Worm (Caenorhabditis elegans) whole organism, L4 larva: ENCODE measurements around the gene lpr-4.

Experiments used
- D1046.2 ChIP-seq: fragments of 200-800 bp; sonication (Bioruptor generic); IDR thresholded peaks from 2 replicates; pipeline ENCODE4 v1.3.6; 2022; ENCODE audit warnings: missing genetic modification characterization, missing compliant biosample characterization
- F10B5.3 ChIP-seq: sonication (generic microtip); optimal IDR thresholded peaks from 2 replicates; lab custom pipeline; 2016; ENCODE audit warnings: mild to moderate bottlenecking, missing genetic modification characterization, missing compliant biosample characterization
- F26F4.8 ChIP-seq: fragments of 200-800 bp; sonication (Bioruptor generic); conservative IDR thresholded peaks from 2 replicates; pipeline ENCODE4 v1.3.6; 2022; ENCODE audit warnings: missing genetic modification characterization, missing compliant biosample characterization
- R02D3.7 ChIP-seq: fragments of 150-350 bp; sonication (generic microtip); optimal IDR thresholded peaks from 3 replicates; lab custom pipeline; 2014; ENCODE audit warnings: missing biosample characterization, missing genetic modification characterization
- T26A8.4 ChIP-seq: fragments of 200-800 bp; sonication (Bioruptor generic); IDR thresholded peaks from 2 replicates; pipeline ENCODE4 v1.3.6; 2022; ENCODE audit warnings: missing genetic modification characterization, missing compliant biosample characterization
- Y48G9A.11 ChIP-seq: fragments of 200-800 bp; sonication (Bioruptor generic); IDR thresholded peaks from 2 replicates; pipeline ENCODE4 v1.3.6; 2022; ENCODE audit warnings: missing genetic modification reagents, missing genetic modification characterization, missing compliant biosample characterization
- Y5F2A.4 ChIP-seq: fragments of 200-800 bp; sonication (Bioruptor generic); optimal IDR thresholded peaks from 2 replicates; lab custom pipeline; 2018; ENCODE audit warnings: mild to moderate bottlenecking, missing genetic modification characterization, missing compliant biosample characterization
- ZK546.5 ChIP-seq, 2 experiments: sonication (generic microtip); optimal IDR thresholded peaks; 2 replicates each; lab custom pipeline; 2017; ENCODE audit warnings: missing biosample characterization in 2 of 2, missing genetic modification characterization in 2 of 2
- aha-1 ChIP-seq: fragments of 150-350 bp; peaks from one replicate; lab custom pipeline; 2014; ENCODE audit warnings: missing biosample characterization, missing genetic modification characterization
- ama-1 ChIP-seq: fragments of 150-350 bp; optimal IDR thresholded peaks from 2 replicates; lab custom pipeline; 2014; ENCODE audit warnings: inconsistent platforms, mixed read lengths
- arid-1 ChIP-seq: fragments of 200-800 bp; sonication (Bioruptor generic); conservative IDR thresholded peaks from 2 replicates; pipeline ENCODE4 v1.3.6; 2022; ENCODE audit warnings: missing genetic modification reagents, missing genetic modification characterization, missing compliant biosample characterization
- ceh-44 ChIP-seq: fragments of 200-800 bp; sonication (Bioruptor generic); IDR thresholded peaks from 2 replicates; pipeline ENCODE4 v1.3.6; 2022; ENCODE audit warnings: missing genetic modification reagents, missing genetic modification characterization, missing compliant biosample characterization
- ceh-62 ChIP-seq: sonication (generic microtip); optimal IDR thresholded peaks from 2 replicates; lab custom pipeline; 2017; ENCODE audit warnings: missing biosample characterization, missing genetic modification characterization
- ces-1 ChIP-seq: fragments of 150-350 bp; sonication (generic microtip); optimal IDR thresholded peaks from 4 replicates; lab custom pipeline; 2014; ENCODE audit warnings: missing biosample characterization, missing genetic modification reagents, missing genetic modification characterization
- cey-2 ChIP-seq: sonication (generic microtip); optimal IDR thresholded peaks from 3 replicates; lab custom pipeline; 2017; ENCODE audit warnings: missing genetic modification characterization, mild to moderate bottlenecking, missing compliant biosample characterization, antibody characterized with exemption, borderline replicate concordance; ENCODE audit not compliant: insufficient read depth
- ctbp-1 ChIP-seq: fragments of 200-800 bp; sonication (Bioruptor generic); IDR thresholded peaks from 2 replicates; pipeline ENCODE4 v1.3.6; 2022; ENCODE audit warnings: missing genetic modification reagents, missing genetic modification characterization, missing compliant biosample characterization
- daf-12 ChIP-seq: fragments of 150-350 bp; optimal IDR thresholded peaks from 2 replicates; lab custom pipeline; 2014; ENCODE audit warnings: missing biosample characterization, missing genetic modification reagents, missing genetic modification characterization
- daf-16 ChIP-seq, 3 experiments: sonication (generic microtip); optimal IDR thresholded peaks; 2 replicates each; lab custom pipeline; 2016 to 2017; ENCODE audit warnings: missing genetic modification characterization in 3 of 3, missing genetic modification reagents in 3 of 3, mild to moderate bottlenecking in 2 of 3, missing compliant biosample characterization in 2 of 3, missing biosample characterization in 1 of 3, moderate library complexity in 1 of 3
- dmd-9 ChIP-seq: fragments of 200-800 bp; sonication (Bioruptor generic); IDR thresholded peaks from 2 replicates; pipeline ENCODE4 v1.3.6; 2022; ENCODE audit warnings: missing genetic modification reagents, missing genetic modification characterization, missing compliant biosample characterization
- dpl-1 ChIP-seq: fragments of 150-350 bp; optimal IDR thresholded peaks from 2 replicates; lab custom pipeline; 2014; ENCODE audit warnings: missing biosample characterization, missing genetic modification reagents, missing genetic modification characterization
- dve-1 ChIP-seq: sonication (generic microtip); optimal IDR thresholded peaks from 2 replicates; lab custom pipeline; 2017; ENCODE audit warnings: antibody characterized with exemption, mild to moderate bottlenecking, missing genetic modification characterization, missing compliant biosample characterization; ENCODE audit not compliant: insufficient read depth
- egl-27 ChIP-seq: sonication (generic microtip); optimal IDR thresholded peaks from 3 replicates; lab custom pipeline; 2017; ENCODE audit warnings: missing biosample characterization, missing genetic modification reagents, missing genetic modification characterization
- fos-1 ChIP-seq: fragments of 150-350 bp; optimal IDR thresholded peaks from 2 replicates; lab custom pipeline; 2014; ENCODE audit warnings: missing biosample characterization, missing genetic modification characterization
- gei-8 ChIP-seq: fragments of 200-800 bp; sonication (Bioruptor generic); optimal IDR thresholded peaks from 2 replicates; lab custom pipeline; 2018; ENCODE audit warnings: mild to moderate bottlenecking, missing genetic modification characterization, missing compliant biosample characterization
- jun-1 ChIP-seq: fragments of 150-350 bp; optimal IDR thresholded peaks from 2 replicates; lab custom pipeline; 2014; ENCODE audit warnings: missing biosample characterization, missing genetic modification reagents, missing genetic modification characterization
- lim-7 ChIP-seq: fragments of 200-800 bp; sonication (Bioruptor generic); IDR thresholded peaks from 2 replicates; pipeline ENCODE4 v1.3.6; 2022; ENCODE audit warnings: missing genetic modification characterization, missing compliant biosample characterization
- lin-39 ChIP-seq: fragments of 150-350 bp; optimal IDR thresholded peaks from 2 replicates; lab custom pipeline; 2014; ENCODE audit warnings: missing biosample characterization, missing genetic modification reagents, missing genetic modification characterization
- madf-9 ChIP-seq: fragments of 200-800 bp; sonication (Bioruptor generic); conservative IDR thresholded peaks from 2 replicates; pipeline ENCODE4 v1.3.6; 2022; ENCODE audit warnings: missing genetic modification reagents, missing genetic modification characterization, missing compliant biosample characterization
- mdl-1 ChIP-seq, 2 experiments: fragments of 150-350 bp in 1 of 2; sonication (generic microtip) in 1 of 2; optimal IDR thresholded peaks; 2 replicates each; lab custom pipeline; 2014 to 2017; ENCODE audit warnings: missing biosample characterization in 2 of 2, missing genetic modification characterization in 2 of 2
- mep-1 ChIP-seq: fragments of 150-350 bp; sonication (generic microtip); optimal IDR thresholded peaks from 3 replicates; lab custom pipeline; 2014; ENCODE audit warnings: missing biosample characterization, missing genetic modification characterization
- nhr-11 ChIP-seq: fragments of 150-350 bp; optimal IDR thresholded peaks from 2 replicates; lab custom pipeline; 2014; ENCODE audit warnings: missing biosample characterization, missing genetic modification characterization
- nhr-237 ChIP-seq: sonication (generic microtip); optimal IDR thresholded peaks from 2 replicates; lab custom pipeline; 2017; ENCODE audit warnings: missing biosample characterization, missing genetic modification characterization
- nhr-25 ChIP-seq: sonication (generic microtip); optimal IDR thresholded peaks from 2 replicates; lab custom pipeline; 2017; ENCODE audit warnings: missing genetic modification characterization, mild to moderate bottlenecking, missing compliant biosample characterization, antibody characterized with exemption, moderate library complexity, borderline replicate concordance; ENCODE audit not compliant: insufficient read depth
- nhr-41 ChIP-seq: fragments of 200-800 bp; sonication (Bioruptor generic); IDR thresholded peaks from 2 replicates; pipeline ENCODE4 v1.3.6; 2022; ENCODE audit warnings: missing genetic modification reagents, missing genetic modification characterization, missing compliant biosample characterization
- nhr-48 ChIP-seq: sonication (generic microtip); optimal IDR thresholded peaks from 2 replicates; lab custom pipeline; 2016; ENCODE audit warnings: mild to moderate bottlenecking, missing genetic modification characterization, missing compliant biosample characterization
- nhr-76 ChIP-seq: fragments of 150-350 bp; optimal IDR thresholded peaks from 2 replicates; lab custom pipeline; 2014; ENCODE audit warnings: missing biosample characterization, missing genetic modification characterization
- pha-4 ChIP-seq, 2 experiments: fragments of 150-350 bp in 1 of 2; fragments of 200-800 bp in 1 of 2; sonication (Bioruptor generic) in 1 of 2; IDR thresholded peaks in 1 of 2; optimal IDR thresholded peaks in 1 of 2; 2 replicates each; pipeline versions ENCODE4 v1.3.6 to Lab custom; 2014 to 2022; ENCODE audit warnings: missing genetic modification characterization in 2 of 2, missing genetic modification reagents in 2 of 2, missing biosample characterization in 1 of 2, missing compliant biosample characterization in 1 of 2
- pqm-1 ChIP-seq: sonication (generic microtip); optimal IDR thresholded peaks from 2 replicates; lab custom pipeline; 2017; ENCODE audit warnings: missing biosample characterization, missing genetic modification characterization
- rbr-2 ChIP-seq: sonication (generic microtip); optimal IDR thresholded peaks from 2 replicates; lab custom pipeline; 2016; ENCODE audit warnings: missing genotype, missing genetic modification characterization, missing compliant biosample characterization
- saeg-2 ChIP-seq: fragments of 200-800 bp; sonication (Bioruptor generic); IDR thresholded peaks from 2 replicates; pipeline ENCODE4 v1.3.6; 2022; ENCODE audit warnings: missing genetic modification reagents, missing genetic modification characterization, missing compliant biosample characterization
- set-16 ChIP-seq: fragments of 200-800 bp; sonication (Bioruptor generic); IDR thresholded peaks from 2 replicates; pipeline ENCODE4 v1.3.6; 2022; ENCODE audit warnings: missing genetic modification reagents, missing genetic modification characterization, missing compliant biosample characterization
- snpc-4 ChIP-seq: fragments of 150-350 bp; optimal IDR thresholded peaks from 2 replicates; lab custom pipeline; 2014; ENCODE audit warnings: missing biosample characterization, missing genetic modification characterization
- spr-3 ChIP-seq: fragments of 200-800 bp; sonication (Bioruptor generic); optimal IDR thresholded peaks from 2 replicates; lab custom pipeline; 2018; ENCODE audit warnings: mild to moderate bottlenecking, missing genetic modification characterization, missing compliant biosample characterization
- tag-97 ChIP-seq: fragments of 200-800 bp; sonication (Bioruptor generic); IDR thresholded peaks from 2 replicates; pipeline ENCODE4 v1.3.6; 2022; ENCODE audit warnings: missing genetic modification characterization, missing compliant biosample characterization
- tra-1 ChIP-seq: fragments of 200-800 bp; sonication (Bioruptor generic); IDR thresholded peaks from 2 replicates; pipeline ENCODE4 v1.3.6; 2022; ENCODE audit warnings: missing genetic modification reagents, missing genetic modification characterization, missing compliant biosample characterization
- zfp-2 ChIP-seq: sonication (generic microtip); optimal IDR thresholded peaks from 2 replicates; lab custom pipeline; 2016; ENCODE audit warnings: mild to moderate bottlenecking, missing genetic modification characterization, missing compliant biosample characterization
- zip-11 ChIP-seq: fragments of 200-800 bp; sonication (Bioruptor generic); IDR thresholded peaks from 2 replicates; pipeline ENCODE4 v1.3.6; 2022; ENCODE audit warnings: missing genetic modification characterization, missing compliant biosample characterization
- ztf-11 ChIP-seq: fragments of 150-350 bp; optimal IDR thresholded peaks from 2 replicates; lab custom pipeline; 2014; ENCODE audit warnings: missing biosample characterization, missing genetic modification characterization
- ztf-7 ChIP-seq: fragments of 150-350 bp; optimal IDR thresholded peaks from 2 replicates; lab custom pipeline; 2014; ENCODE audit warnings: missing biosample characterization, missing genetic modification characterization

The lpr-4 gene

DNA sequence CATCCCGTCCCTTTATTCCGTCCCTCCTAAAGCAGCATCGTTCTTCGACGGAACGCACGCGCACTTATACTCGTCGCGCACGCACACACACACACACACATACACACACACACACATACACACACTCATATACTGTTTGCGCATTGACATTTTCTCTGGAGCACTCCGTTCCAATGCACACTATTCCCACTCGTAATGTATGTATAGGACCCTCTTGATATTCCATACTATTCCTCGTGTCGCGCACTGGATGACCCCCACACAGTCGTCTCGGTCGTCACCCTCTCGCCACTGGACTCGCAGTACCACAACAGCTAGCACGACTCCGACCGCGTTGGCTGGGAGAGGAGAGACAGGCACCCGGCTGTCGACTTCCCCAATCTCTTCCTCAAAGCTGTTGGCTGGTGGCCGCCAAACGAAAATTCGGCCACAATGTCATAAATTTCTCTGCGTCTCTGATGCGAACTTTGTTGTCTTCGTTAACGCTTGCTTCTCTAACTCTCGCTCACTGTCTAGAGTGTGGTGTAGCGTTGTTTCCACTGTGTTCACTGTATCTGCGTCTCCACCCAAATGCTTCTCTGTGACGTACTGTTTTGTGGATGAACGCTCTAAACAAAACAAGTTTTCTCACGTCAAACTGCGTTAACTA is 33.8 kb upstream of the lpr-4 start:
- TF ChIP-seq spr-3 (GFP tag; lab: Kevin White, UChicago) (peak; percentile 45), daf-16 (GFP tag; optimal IDR thresholded peaks at IDR 0.05; lab: Kevin White, UChicago) (peak; percentile 51 to 52), daf-16 (tag; optimal IDR thresholded peaks at IDR 0.05; lab: Kevin White, UChicago) (peak; percentile 83), pha-4 (GFP tag; IDR thresholded peaks at IDR 0.05; lab: Robert Waterston, UW) (peak; percentile 79), pha-4 (tag; optimal IDR thresholded peaks at IDR 0.05; lab: Kevin White, UChicago) (peak; percentile 73), tra-1 (GFP tag; lab: Robert Waterston, UW) (no peak), jun-1 (peak; percentile 51), ceh-44 (GFP tag; lab: Robert Waterston, UW) (no peak), Y48G9A.11 (GFP tag; lab: Robert Waterston, UW) (no peak), nhr-11 (tag; lab: Kevin White, UChicago) (peak; percentile 91), lim-7 (GFP tag; lab: Robert Waterston, UW) (no peak), dpl-1 (GFP tag; lab: Kevin White, UChicago) (peak; percentile 38), nhr-41 (GFP tag; lab: Robert Waterston, UW) (no peak), nhr-76 (tag; lab: Kevin White, UChicago) (no peak), dve-1 (tag; lab: Kevin White, UChicago) (peak; percentile 92), arid-1 (GFP tag; lab: Robert Waterston, UW) (peak; percentile 70; the same call in 1 of the 2 replicates), lin-39 (tag; lab: Kevin White, UChicago) (no peak), madf-9 (peak; percentile 40; the same call in 1 of the 2 replicates), ama-1 (lab: Kevin White, UChicago) (peak; percentile 18), daf-12 (no peak), snpc-4 (tag; lab: Kevin White, UChicago) (no peak), ceh-62 (tag; lab: Kevin White, UChicago) (no peak), gei-8 (GFP tag; lab: Kevin White, UChicago) (peak; percentile 32), ctbp-1 (GFP tag; lab: Robert Waterston, UW) (peak; percentile 96), mdl-1 (tag; optimal IDR thresholded peaks at IDR 0.05; lab: Kevin White, UChicago) (peak; percentile 82 to 87), F26F4.8 (GFP tag; lab: Robert Waterston, UW) (no peak), F10B5.3 (tag; lab: Kevin White, UChicago) (peak; percentile 77), fos-1 (tag; lab: Kevin White, UChicago) (no peak), D1046.2 (GFP tag; lab: Robert Waterston, UW) (no peak), zip-11 (GFP tag; lab: Robert Waterston, UW) (no peak), set-16 (GFP tag; lab: Robert Waterston, UW) (peak; percentile 94), saeg-2 (GFP tag; lab: Robert Waterston, UW) (0 out of 2 replicates have a peak, but pooled peaks have one; percentile 55), nhr-25 (tag; lab: Kevin White, UChicago) (peak; percentile 86), egl-27 (no peak), R02D3.7 (tag; lab: Kevin White, UChicago) (no peak), ztf-11 (tag; lab: Kevin White, UChicago) (peak; percentile 36), mep-1 (tag; lab: Kevin White, UChicago) (peak; percentile 92), ZK546.5 (tag; optimal IDR thresholded peaks at IDR 0.05; lab: Kevin White, UChicago) (no peak), T26A8.4 (peak; percentile 67; the same call in 1 of the 2 replicates), rbr-2 (peak; percentile 97), nhr-237 (peak; percentile 40), dmd-9 (GFP tag; lab: Robert Waterston, UW) (peak; percentile 52; the same call in 1 of the 2 replicates), Y5F2A.4 (GFP tag; lab: Kevin White, UChicago) (no peak), nhr-48 (tag; lab: Kevin White, UChicago) (peak; percentile 87), pqm-1 (tag; lab: Kevin White, UChicago) (peak; percentile 10), cey-2 (tag; lab: Kevin White, UChicago) (no peak), ces-1 (GFP tag; lab: Kevin White, UChicago) (no peak), ztf-7 (tag; lab: Kevin White, UChicago) (peak; percentile 28), aha-1 (tag; lab: Kevin White, UChicago) (peak; percentile 99), tag-97 (GFP tag; lab: Robert Waterston, UW) (0 out of 2 replicates have a peak, but pooled peaks have one; percentile 84), zfp-2 (tag; lab: Kevin White, UChicago) (peak; percentile 38)
